Fruit fly (Drosophila melanogaster) whole organism, embryonic: ENCODE measurements around the gene CG10274.

ENCODE experiments used
- Atf3 ChIP-seq: fragments of 200-800 bp; sonication (Bioruptor generic); optimal IDR thresholded peaks from 3 replicates; lab custom pipeline; 2016; ENCODE audit warnings: missing biosample characterization, missing genetic modification characterization
- Awh ChIP-seq: fragments of 200-800 bp; sonication (Bioruptor generic); IDR thresholded peaks from 2 replicates; pipeline ENCODE4, ENCODE4 v1.3.6; 2022; ENCODE audit warnings: missing biosample characterization, missing genetic modification characterization
- Blimp-1 ChIP-seq: fragments of 200-800 bp; sonication (Bioruptor generic); optimal IDR thresholded peaks from 3 replicates; lab custom pipeline; 2018; ENCODE audit warnings: missing biosample characterization, missing genetic modification characterization, mild to moderate bottlenecking, moderate library complexity, missing genetic modification reagents
- C15 ChIP-seq: fragments of 200-800 bp; sonication (Bioruptor generic); IDR thresholded peaks from 3 replicates; pipeline ENCODE4 v1.3.6; 2022; ENCODE audit warnings: missing biosample characterization, missing genetic modification characterization
- CG10209 ChIP-seq: fragments of 200-800 bp; sonication (Bioruptor generic); optimal IDR thresholded peaks from 3 replicates; lab custom pipeline; 2017; ENCODE audit warnings: missing biosample characterization, mild to moderate bottlenecking, missing genetic modification characterization, missing genetic modification reagents
- CG12236 ChIP-seq: fragments of 200-800 bp; sonication (Bioruptor generic); optimal IDR thresholded peaks from 2 replicates; lab custom pipeline; 2016; ENCODE audit warnings: missing biosample characterization, missing genetic modification characterization
- CG1233 ChIP-seq: fragments of 200-800 bp; sonication (Bioruptor generic); optimal IDR thresholded peaks from 4 replicates; lab custom pipeline; 2018; ENCODE audit warnings: missing biosample characterization, mild to moderate bottlenecking, missing genetic modification characterization
- CG12391 ChIP-seq: fragments of 200-800 bp; sonication (Bioruptor generic); optimal IDR thresholded peaks from 3 replicates; lab custom pipeline; 2018; ENCODE audit warnings: missing biosample characterization, mild to moderate bottlenecking, missing genetic modification characterization, moderate library complexity
- CG12659 ChIP-seq: fragments of 200-800 bp; sonication (Bioruptor generic); optimal IDR thresholded peaks from 3 replicates; lab custom pipeline; 2017; ENCODE audit warnings: mild to moderate bottlenecking, missing biosample characterization, missing genetic modification reagents, missing genetic modification characterization
- CG14667 ChIP-seq: fragments of 200-800 bp; sonication (Bioruptor generic); IDR thresholded peaks from 2 replicates; pipeline ENCODE4 v1.3.6; 2022; ENCODE audit warnings: missing biosample characterization, missing genetic modification characterization
- CG15011 ChIP-seq: fragments of 200-800 bp; sonication (Bioruptor generic); optimal IDR thresholded peaks from 3 replicates; lab custom pipeline; 2018; ENCODE audit warnings: missing biosample characterization, mild to moderate bottlenecking, missing genetic modification characterization
- CG17361 ChIP-seq: fragments of 200-800 bp; sonication (Bioruptor generic); IDR thresholded peaks from 3 replicates; pipeline ENCODE4 v1.3.6; 2022; ENCODE audit warnings: missing biosample characterization, missing genetic modification characterization
- CG2199 ChIP-seq: fragments of 200-800 bp; sonication (Bioruptor generic); IDR thresholded peaks from 3 replicates; pipeline ENCODE4 v1.3.6; 2022; ENCODE audit warnings: missing biosample characterization, missing genetic modification characterization
- CG2202 ChIP-seq: fragments of 200-800 bp; sonication (Bioruptor generic); optimal IDR thresholded peaks from 2 replicates; lab custom pipeline; 2018; ENCODE audit warnings: missing biosample characterization, mild to moderate bottlenecking, missing genetic modification characterization
- CG6683 ChIP-seq: fragments of 200-800 bp; sonication (Bioruptor generic); optimal IDR thresholded peaks from 2 replicates; lab custom pipeline; 2017; ENCODE audit warnings: missing biosample characterization, mild to moderate bottlenecking, missing genetic modification characterization, missing genetic modification reagents
- CG6813 ChIP-seq: fragments of 200-800 bp; sonication (Bioruptor generic); optimal IDR thresholded peaks from 2 replicates; lab custom pipeline; 2017; ENCODE audit warnings: missing biosample characterization, missing genetic modification characterization, mild to moderate bottlenecking, moderate library complexity, missing genetic modification reagents
- CG9437 ChIP-seq: fragments of 200-800 bp; sonication (Bioruptor generic); optimal IDR thresholded peaks from 2 replicates; lab custom pipeline; 2018; ENCODE audit warnings: missing biosample characterization, mild to moderate bottlenecking, missing genetic modification characterization
- CG9817 ChIP-seq: fragments of 200-800 bp; sonication (Bioruptor generic); optimal IDR thresholded peaks from 2 replicates; lab custom pipeline; 2018; ENCODE audit warnings: missing biosample characterization, mild to moderate bottlenecking, missing genetic modification characterization, moderate library complexity
- D19A ChIP-seq: fragments of 200-800 bp; optimal IDR thresholded peaks from 3 replicates; lab custom pipeline; 2019; ENCODE audit warnings: missing biosample characterization, mild to moderate bottlenecking, missing genetic modification characterization, moderate library complexity
- E2f2 ChIP-seq: fragments of 200-800 bp; sonication (Bioruptor generic); IDR thresholded peaks from 2 replicates; pipeline ENCODE4 v1.3.6; 2022; ENCODE audit warnings: missing biosample characterization, missing genetic modification characterization
- Ets65A ChIP-seq: fragments of 200-800 bp; sonication (Bioruptor generic); peaks from one replicate; lab custom pipeline; 2016; ENCODE audit warnings: missing biosample characterization, missing genetic modification characterization
- Hsf ChIP-seq: fragments of 200-800 bp; sonication (Bioruptor generic); optimal IDR thresholded peaks from 3 replicates; lab custom pipeline; 2016; ENCODE audit warnings: missing biosample characterization, missing genetic modification characterization
- Mad ChIP-seq: fragments of 200-800 bp; sonication (Bioruptor generic); optimal IDR thresholded peaks from 2 replicates; lab custom pipeline; 2016; ENCODE audit warnings: missing biosample characterization, missing genetic modification characterization
- Meics ChIP-seq: fragments of 200-800 bp; sonication (Bioruptor generic); optimal IDR thresholded peaks from 2 replicates; lab custom pipeline; 2017; ENCODE audit warnings: missing biosample characterization, mild to moderate bottlenecking, missing genetic modification characterization
- Myb ChIP-seq: fragments of 200-800 bp; sonication (Bioruptor generic); optimal IDR thresholded peaks from 2 replicates; lab custom pipeline; 2016; ENCODE audit warnings: missing biosample characterization, missing genetic modification characterization
- Rfx ChIP-seq: fragments of 200-800 bp; sonication (Bioruptor generic); IDR thresholded peaks from 2 replicates; pipeline ENCODE4 v1.3.6; 2022; ENCODE audit warnings: missing biosample characterization, missing genetic modification characterization
- Six4 ChIP-seq: fragments of 200-800 bp; sonication (Bioruptor generic); optimal IDR thresholded peaks from 2 replicates; lab custom pipeline; 2016; ENCODE audit warnings: missing biosample characterization, missing genetic modification characterization
- Sox102F ChIP-seq: fragments of 200-800 bp; sonication (Bioruptor generic); optimal IDR thresholded peaks from 2 replicates; lab custom pipeline; 2018; ENCODE audit warnings: missing biosample characterization, mild to moderate bottlenecking, missing genetic modification characterization, moderate library complexity
- ab ChIP-seq: fragments of 200-800 bp; sonication (Bioruptor generic); optimal IDR thresholded peaks from 2 replicates; lab custom pipeline; 2016; ENCODE audit warnings: missing biosample characterization, missing genetic modification characterization
- ase ChIP-seq: fragments of 200-800 bp; sonication (Bioruptor generic); IDR thresholded peaks from 3 replicates; pipeline ENCODE4 v1.3.6; 2022; ENCODE audit warnings: missing biosample characterization, missing genetic modification characterization
- bsh ChIP-seq, 2 experiments: fragments of 200-800 bp; sonication (Bioruptor generic); optimal IDR thresholded peaks; 2 replicates each; lab custom pipeline; 2017 to 2018; ENCODE audit warnings: mild to moderate bottlenecking in 2 of 2, missing biosample characterization in 2 of 2, missing genetic modification characterization in 2 of 2, moderate library complexity in 1 of 2
- ci ChIP-seq: fragments of 200-800 bp; sonication (Bioruptor generic); IDR thresholded peaks from 3 replicates; pipeline ENCODE4 v1.3.6; 2022; ENCODE audit warnings: missing biosample characterization, missing genetic modification characterization
- crc ChIP-seq: fragments of 200-800 bp; sonication (Bioruptor generic); optimal IDR thresholded peaks from 2 replicates; lab custom pipeline; 2016; ENCODE audit warnings: missing biosample characterization, missing genetic modification characterization
- croc ChIP-seq: fragments of 200-800 bp; sonication (Bioruptor generic); conservative IDR thresholded peaks from 3 replicates; pipeline ENCODE4 v1.3.6; 2022; ENCODE audit warnings: missing biosample characterization, missing genetic modification characterization
- da ChIP-seq: fragments of 200-800 bp; sonication (Bioruptor generic); optimal IDR thresholded peaks from 2 replicates; lab custom pipeline; 2016; ENCODE audit warnings: missing biosample characterization, missing genetic modification characterization
- dati ChIP-seq: fragments of 200-800 bp; sonication (Bioruptor generic); IDR thresholded peaks from 2 replicates; pipeline ENCODE4 v1.3.6; 2022; ENCODE audit warnings: missing biosample characterization, missing genetic modification characterization
- dpn ChIP-seq, 2 experiments: fragments of 200-800 bp; sonication (Bioruptor generic); optimal IDR thresholded peaks; 3 replicates each; lab custom pipeline; 2016; ENCODE audit warnings: missing biosample characterization in 2 of 2, missing genetic modification characterization in 2 of 2
- fd102C ChIP-seq: fragments of 200-800 bp; sonication (Bioruptor generic); optimal IDR thresholded peaks from 2 replicates; lab custom pipeline; 2018; ENCODE audit warnings: missing biosample characterization, mild to moderate bottlenecking, missing genetic modification characterization, moderate library complexity
- hkb ChIP-seq, 2 experiments: fragments of 200-800 bp in 1 of 2; fragments of >200 bp in 1 of 2; sonication (Bioruptor generic) in 1 of 2; IDR thresholded peaks in 1 of 2; optimal IDR thresholded peaks in 1 of 2; 2 replicates each; pipeline versions ENCODE4 v1.3.6 to Lab custom; 2017 to 2022; ENCODE audit warnings: missing biosample characterization in 1 of 2, missing genetic modification characterization in 1 of 2
- ind ChIP-seq: fragments of 200-800 bp; sonication (Bioruptor generic); optimal IDR thresholded peaks from 3 replicates; lab custom pipeline; 2016; ENCODE audit warnings: missing biosample characterization, missing genetic modification characterization
- insv ChIP-seq, 2 experiments: fragments of 200-800 bp; sonication (Bioruptor generic); optimal IDR thresholded peaks; 3 replicates each; lab custom pipeline; 2016 to 2018; ENCODE audit warnings: missing biosample characterization in 2 of 2, missing genetic modification characterization in 2 of 2
- lab ChIP-seq: fragments of 200-800 bp; sonication (Bioruptor generic); optimal IDR thresholded peaks from 3 replicates; lab custom pipeline; 2017; ENCODE audit warnings: missing biosample characterization, missing genetic modification characterization, mild to moderate bottlenecking, moderate library complexity, missing genetic modification reagents
- luna ChIP-seq: fragments of 200-800 bp; sonication (Bioruptor generic); optimal IDR thresholded peaks from 2 replicates; lab custom pipeline; 2016; ENCODE audit warnings: missing biosample characterization, missing genetic modification characterization
- pum ChIP-seq: fragments of 200-800 bp; sonication (Bioruptor generic); optimal IDR thresholded peaks from 2 replicates; lab custom pipeline; 2016; ENCODE audit warnings: missing biosample characterization, missing genetic modification characterization
- salm ChIP-seq: fragments of 200-800 bp; sonication (Bioruptor generic); optimal IDR thresholded peaks from 2 replicates; lab custom pipeline; 2018; ENCODE audit warnings: missing biosample characterization, mild to moderate bottlenecking, missing genetic modification characterization
- sc ChIP-seq, 3 experiments: fragments of >200 bp in 2 of 3; fragments of 200-800 bp in 1 of 3; sonication (Bioruptor generic) in 1 of 3; optimal IDR thresholded peaks; 2 replicates in 2 of 3; 3 replicates in 1 of 3; lab custom pipeline; 2017; ENCODE audit warnings: mild to moderate bottlenecking in 1 of 3, missing biosample characterization in 1 of 3, missing genetic modification characterization in 1 of 3, missing genetic modification reagents in 1 of 3
- sisA ChIP-seq: fragments of 200-800 bp; sonication (Bioruptor generic); IDR thresholded peaks from 2 replicates; pipeline ENCODE4 v1.3.6; 2022; ENCODE audit warnings: missing biosample characterization, missing genetic modification characterization
- tgo ChIP-seq: fragments of 200-800 bp; sonication (Bioruptor generic); IDR thresholded peaks from 3 replicates; pipeline ENCODE4 v1.3.6; 2022; ENCODE audit warnings: missing biosample characterization, missing genetic modification characterization
- wor ChIP-seq: fragments of 200-800 bp; sonication (Bioruptor generic); IDR thresholded peaks from 2 replicates; pipeline ENCODE4 v1.3.6; 2022; ENCODE audit warnings: missing biosample characterization, missing genetic modification characterization

Gene CG10274

DNA sequence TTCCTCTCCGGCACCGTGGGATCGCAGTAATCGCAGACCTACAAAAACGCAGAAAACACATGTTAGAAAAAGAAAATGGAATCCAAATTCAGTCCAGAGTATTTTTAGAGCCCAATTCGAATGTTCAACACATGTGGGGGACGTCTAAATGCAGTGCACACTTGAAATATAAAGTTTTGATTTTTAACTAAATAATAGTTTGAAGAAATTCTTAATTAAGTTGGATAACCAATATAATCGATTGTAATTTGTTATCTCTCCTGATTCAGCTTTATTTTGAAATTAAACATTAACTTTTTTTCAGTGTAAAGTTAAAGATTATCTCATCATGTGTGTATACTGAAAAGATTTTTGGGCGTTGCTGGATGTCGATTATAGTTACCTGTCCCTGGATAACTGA lies 35.6 kb upstream of the CG10274 start (continued):
- TF ChIP-seq pum (GFP tag; lab: Kevin White, UChicago) (peak; percentile 57), fd102C (no peak), sc (optimal IDR thresholded peaks at IDR 0.05; lab: Kevin White, UChicago) (no peak), sc (GFP tag; optimal IDR thresholded peaks at IDR 0.05; lab: Kevin White, UChicago) (peak; percentile 56), tgo (peak; percentile 66; the same call in 2 of the 3 replicates), Myb (GFP tag; lab: Kevin White, UChicago) (peak; percentile 6), CG12659 (peak; percentile 41), Rfx (GFP tag; lab: Robert Waterston, UW) (no peak), CG6683 (GFP tag; lab: Kevin White, UChicago) (peak; percentile 6), CG17361 (peak; percentile 82), CG1233 (GFP tag; lab: Kevin White, UChicago) (peak; percentile 61), CG9437 (GFP tag; lab: Kevin White, UChicago) (peak; percentile 14), ab (GFP tag; lab: Kevin White, UChicago) (no peak), Atf3 (GFP tag; lab: Kevin White, UChicago) (peak; percentile 16), dpn (GFP tag; optimal IDR thresholded peaks at IDR 0.05; lab: Kevin White, UChicago) (peak; percentile 38 to 54), Sox102F (GFP tag; lab: Kevin White, UChicago) (peak; percentile 83), Mad (GFP tag; lab: Kevin White, UChicago) (peak; percentile 14), croc (GFP tag; lab: Robert Waterston, UW) (peak; percentile 35; the same call in 1 of the 3 replicates), CG10209 (peak; percentile 13), bsh (GFP tag; optimal IDR thresholded peaks at IDR 0.05; lab: Kevin White, UChicago) (peak in 1 of 2 experiments; percentile 93), Meics (GFP tag; lab: Kevin White, UChicago) (no peak), E2f2 (peak; percentile 32; the same call in 1 of the 2 replicates), Awh (GFP tag; lab: Robert Waterston, UW) (peak; percentile 78), insv (GFP tag; optimal IDR thresholded peaks at IDR 0.05; lab: Kevin White, UChicago) (no peak), ind (peak; percentile 55), Ets65A (peak; percentile 51), lab (GFP tag; lab: Kevin White, UChicago) (peak; percentile 43), dati (GFP tag; lab: Robert Waterston, UW) (0 out of 2 replicates have a peak, but pooled peaks have one; percentile 38), C15 (GFP tag; lab: Robert Waterston, UW) (0 out of 3 replicates have a peak, but pooled peaks have one; percentile 29), CG6813 (peak; percentile 40), salm (peak; percentile 61), CG15011 (peak; percentile 8), da (GFP tag; lab: Kevin White, UChicago) (no peak), sisA (GFP tag; lab: Robert Waterston, UW) (peak; percentile 53; the same call in 1 of the 2 replicates), Six4 (GFP tag; lab: Kevin White, UChicago) (peak; percentile 52), ase (GFP tag; lab: Robert Waterston, UW) (0 out of 3 replicates have a peak, but pooled peaks have one; percentile 29), Blimp-1 (peak; percentile 80), CG9817 (peak; percentile 29), crc (GFP tag; lab: Kevin White, UChicago) (peak; percentile 42), wor (GFP tag; lab: Robert Waterston, UW) (0 out of 2 replicates have a peak, but pooled peaks have one; percentile 32), hkb (optimal IDR thresholded peaks at IDR 0.05; lab: Kevin White, UChicago) (no peak), hkb (GFP tag; IDR thresholded peaks at IDR 0.05; lab: Robert Waterston, UW) (peak; percentile 53; the same call in 1 of the 2 replicates), CG2199 (no peak), luna (GFP tag; lab: Kevin White, UChicago) (no peak), CG12236 (GFP tag; lab: Kevin White, UChicago) (peak; percentile 28), CG2202 (tag; lab: Kevin White, UChicago) (peak; percentile 67), ci (GFP tag; lab: Robert Waterston, UW) (peak; percentile 84), CG14667 (peak; percentile 54; the same call in 1 of the 2 replicates), Hsf (GFP tag; lab: Kevin White, UChicago) (peak; percentile 65), CG12391 (tag; lab: Kevin White, UChicago) (peak; percentile 89), D19A (tag; lab: Kevin White, UChicago) (peak; percentile 78)
